Fruit fly (Drosophila melanogaster) whole organism, embryonic: ENCODE measurements around the gene CG43134.

Experiments
- ATbp ChIP-seq: fragments of 200-800 bp; sonication (Bioruptor generic); optimal IDR thresholded peaks from 2 replicates; lab custom pipeline; 2017; ENCODE audit warnings: missing biosample characterization, mild to moderate bottlenecking, missing genetic modification characterization, missing genetic modification reagents
- Aef1 ChIP-seq: fragments of 200-800 bp; sonication (Bioruptor generic); IDR thresholded peaks from 3 replicates; pipeline ENCODE4 v1.3.6; 2022; ENCODE audit warnings: missing biosample characterization, missing genetic modification characterization
- Atf6 ChIP-seq: fragments of 200-800 bp; sonication (Bioruptor generic); IDR thresholded peaks from 2 replicates; pipeline ENCODE4 v1.3.6; 2022; ENCODE audit warnings: missing biosample characterization, missing genetic modification characterization
- CG10147 ChIP-seq: fragments of 200-800 bp; sonication (Bioruptor generic); optimal IDR thresholded peaks from 2 replicates; lab custom pipeline; 2019; ENCODE audit warnings: missing biosample characterization, mild to moderate bottlenecking, missing genetic modification characterization, moderate library complexity
- CG1024 ChIP-seq: fragments of 200-800 bp; sonication (Bioruptor generic); IDR thresholded peaks from 2 replicates; pipeline ENCODE4 v1.3.6; 2022; ENCODE audit warnings: missing biosample characterization, missing genetic modification characterization
- CG10431 ChIP-seq: fragments of 200-800 bp; sonication (Bioruptor generic); optimal IDR thresholded peaks from 3 replicates; lab custom pipeline; 2018; ENCODE audit warnings: missing biosample characterization, mild to moderate bottlenecking, missing genetic modification characterization
- CG11696 ChIP-seq: fragments of 200-800 bp; sonication (Bioruptor generic); IDR thresholded peaks from 2 replicates; pipeline ENCODE4 v1.3.6; 2022; ENCODE audit warnings: missing biosample characterization, missing genetic modification characterization
- CG12236 ChIP-seq: fragments of 200-800 bp; sonication (Bioruptor generic); optimal IDR thresholded peaks from 2 replicates; lab custom pipeline; 2016; ENCODE audit warnings: missing biosample characterization, missing genetic modification characterization
- CG13287 ChIP-seq: fragments of 200-800 bp; sonication (Bioruptor generic); IDR thresholded peaks from 2 replicates; pipeline ENCODE4 v1.3.6; 2022; ENCODE audit warnings: missing biosample characterization, missing genetic modification characterization; ENCODE audit not compliant: partially characterized antibody
- CG15073 ChIP-seq: fragments of 200-800 bp; sonication (Bioruptor generic); optimal IDR thresholded peaks from 2 replicates; lab custom pipeline; 2016; ENCODE audit warnings: missing biosample characterization, missing genetic modification characterization
- CG1603 ChIP-seq: fragments of 200-800 bp; sonication (Bioruptor generic); optimal IDR thresholded peaks from 2 replicates; lab custom pipeline; 2019; ENCODE audit warnings: missing biosample characterization, mild to moderate bottlenecking, missing genetic modification characterization, moderate library complexity
- CG17361 ChIP-seq: fragments of 200-800 bp; sonication (Bioruptor generic); IDR thresholded peaks from 3 replicates; pipeline ENCODE4 v1.3.6; 2022; ENCODE audit warnings: missing biosample characterization, missing genetic modification characterization
- CG30403 ChIP-seq: fragments of 200-800 bp; sonication (Bioruptor generic); optimal IDR thresholded peaks from 3 replicates; lab custom pipeline; 2016; ENCODE audit warnings: missing biosample characterization, missing genetic modification characterization
- CG3065 ChIP-seq: fragments of 200-800 bp; sonication (Bioruptor generic); optimal IDR thresholded peaks from 2 replicates; lab custom pipeline; 2016; ENCODE audit warnings: missing biosample characterization, missing genetic modification characterization
- CG32772 ChIP-seq: fragments of 200-800 bp; sonication (Bioruptor generic); IDR thresholded peaks from 2 replicates; pipeline ENCODE4 v1.3.6; 2022; ENCODE audit warnings: missing biosample characterization, missing genetic modification characterization
- CG33213 ChIP-seq: fragments of 200-800 bp; sonication (Bioruptor generic); optimal IDR thresholded peaks from 3 replicates; lab custom pipeline; 2016; ENCODE audit warnings: missing biosample characterization, missing genetic modification characterization
- CG43689 ChIP-seq: fragments of 200-800 bp; sonication (Bioruptor generic); IDR thresholded peaks from 2 replicates; pipeline ENCODE4 v1.3.6; 2022; ENCODE audit warnings: missing biosample characterization, missing genetic modification characterization
- CG6654 ChIP-seq: fragments of 200-800 bp; sonication (Bioruptor generic); optimal IDR thresholded peaks from 2 replicates; lab custom pipeline; 2017; ENCODE audit warnings: missing biosample characterization, mild to moderate bottlenecking, missing genetic modification characterization
- CG7839 ChIP-seq: fragments of 200-800 bp; sonication (Bioruptor generic); optimal IDR thresholded peaks from 3 replicates; lab custom pipeline; 2018; ENCODE audit warnings: missing biosample characterization, mild to moderate bottlenecking, missing genetic modification characterization, moderate library complexity
- CG7963 ChIP-seq: fragments of 200-800 bp; sonication (Bioruptor generic); IDR thresholded peaks from 3 replicates; pipeline ENCODE4 v1.3.6; 2022; ENCODE audit warnings: missing biosample characterization, missing genetic modification characterization; ENCODE audit not compliant: partially characterized antibody
- CG7987 ChIP-seq: fragments of 200-800 bp; sonication (Bioruptor generic); optimal IDR thresholded peaks from 2 replicates; lab custom pipeline; 2018; ENCODE audit warnings: missing biosample characterization, mild to moderate bottlenecking, missing genetic modification characterization, moderate library complexity
- D ChIP-seq, 2 experiments: fragments of 200-800 bp in 1 of 2; fragments of >200 bp in 1 of 2; sonication (Bioruptor generic) in 1 of 2; optimal IDR thresholded peaks; 2 replicates in 1 of 2; 3 replicates in 1 of 2; lab custom pipeline; 2017; ENCODE audit warnings: mild to moderate bottlenecking in 1 of 2, missing biosample characterization in 1 of 2, missing genetic modification characterization in 1 of 2, missing genetic modification reagents in 1 of 2
- Deaf1 ChIP-seq: fragments of 200-800 bp; optimal IDR thresholded peaks from 3 replicates; lab custom pipeline; 2019; ENCODE audit warnings: missing biosample characterization, mild to moderate bottlenecking, missing genetic modification characterization, moderate library complexity
- E2f1 ChIP-seq: fragments of 200-800 bp; sonication (Bioruptor generic); IDR thresholded peaks from 2 replicates; pipeline ENCODE4 v1.3.6; 2022; ENCODE audit warnings: missing biosample characterization, missing genetic modification characterization
- Ets65A ChIP-seq: fragments of 200-800 bp; sonication (Bioruptor generic); peaks from one replicate; lab custom pipeline; 2016; ENCODE audit warnings: missing biosample characterization, missing genetic modification characterization
- Lim3 ChIP-seq: fragments of 200-800 bp; sonication (Bioruptor generic); IDR thresholded peaks from 2 replicates; pipeline ENCODE4 v1.3.6; 2022; ENCODE audit warnings: missing biosample characterization, missing genetic modification characterization
- NC2α ChIP-seq: fragments of 200-800 bp; sonication (Bioruptor generic); optimal IDR thresholded peaks from 2 replicates; lab custom pipeline; 2016; ENCODE audit warnings: missing biosample characterization, missing genetic modification characterization
- NK7.1 ChIP-seq: fragments of 200-800 bp; sonication (Bioruptor generic); optimal IDR thresholded peaks from 3 replicates; lab custom pipeline; 2016; ENCODE audit warnings: missing biosample characterization, missing genetic modification characterization
- Rx ChIP-seq: fragments of 200-800 bp; sonication (Bioruptor generic); IDR thresholded peaks from 2 replicates; pipeline ENCODE4 v1.3.6; 2022; ENCODE audit warnings: missing biosample characterization, missing genetic modification characterization
- Sox100B ChIP-seq: fragments of 200-800 bp; sonication (Bioruptor generic); optimal IDR thresholded peaks from 3 replicates; lab custom pipeline; 2018; ENCODE audit warnings: missing biosample characterization, mild to moderate bottlenecking, missing genetic modification characterization
- Tbp ChIP-seq: fragments of >200 bp; optimal IDR thresholded peaks from 2 replicates; lab custom pipeline; 2018; ENCODE audit warnings: missing biosample characterization, missing genetic modification characterization
- Trl ChIP-seq, 3 experiments: fragments of >200 bp in 2 of 3; fragments of 200-800 bp in 1 of 3; sonication (Bioruptor generic) in 1 of 3; optimal IDR thresholded peaks; 2 replicates in 1 of 3; 3 replicates in 2 of 3; lab custom pipeline; 2016 to 2017; ENCODE audit warnings: missing biosample characterization in 1 of 3, missing genetic modification characterization in 1 of 3
- ac ChIP-seq: fragments of 200-800 bp; sonication (Bioruptor generic); optimal IDR thresholded peaks from 3 replicates; lab custom pipeline; 2017; ENCODE audit warnings: missing biosample characterization, mild to moderate bottlenecking, missing genetic modification characterization
- amos ChIP-seq: fragments of 200-800 bp; sonication (Bioruptor generic); IDR thresholded peaks from 2 replicates; pipeline ENCODE4 v1.3.6; 2022; ENCODE audit warnings: missing biosample characterization, missing genetic modification characterization; ENCODE audit not compliant: partially characterized antibody
- ato ChIP-seq: fragments of 200-800 bp; sonication (Bioruptor generic); IDR thresholded peaks from 2 replicates; pipeline ENCODE4 v1.3.6; 2022; ENCODE audit warnings: missing biosample characterization, missing genetic modification characterization; ENCODE audit not compliant: partially characterized antibody
- bbx ChIP-seq: fragments of 200-800 bp; sonication (Bioruptor generic); IDR thresholded peaks from 2 replicates; pipeline ENCODE4 v1.3.6; 2022; ENCODE audit warnings: missing biosample characterization, missing genetic modification characterization; ENCODE audit not compliant: partially characterized antibody
- corto ChIP-seq: fragments of 200-800 bp; sonication (Bioruptor generic); optimal IDR thresholded peaks from 2 replicates; lab custom pipeline; 2016; ENCODE audit warnings: missing biosample characterization, mild to moderate bottlenecking, missing genetic modification characterization, moderate library complexity
- croc ChIP-seq: fragments of 200-800 bp; sonication (Bioruptor generic); conservative IDR thresholded peaks from 3 replicates; pipeline ENCODE4 v1.3.6; 2022; ENCODE audit warnings: missing biosample characterization, missing genetic modification characterization
- cwo ChIP-seq: fragments of 200-800 bp; sonication (Bioruptor generic); optimal IDR thresholded peaks from 3 replicates; lab custom pipeline; 2017; ENCODE audit warnings: missing biosample characterization, missing genetic modification characterization, mild to moderate bottlenecking, moderate library complexity, missing genetic modification reagents
- ems ChIP-seq: fragments of 200-800 bp; sonication (Bioruptor generic); optimal IDR thresholded peaks from 3 replicates; lab custom pipeline; 2016; ENCODE audit warnings: missing biosample characterization, missing genetic modification characterization
- esg ChIP-seq: fragments of 200-800 bp; sonication (Bioruptor generic); conservative IDR thresholded peaks from 2 replicates; pipeline ENCODE4 v1.3.6; 2022; ENCODE audit warnings: missing biosample characterization, missing genetic modification characterization
- ftz-f1 ChIP-seq: fragments of 200-800 bp; sonication (Bioruptor generic); optimal IDR thresholded peaks from 2 replicates; lab custom pipeline; 2016; ENCODE audit warnings: missing biosample characterization, missing genetic modification characterization
- gcm2 ChIP-seq: fragments of 200-800 bp; sonication (Bioruptor generic); optimal IDR thresholded peaks from 2 replicates; lab custom pipeline; 2016; ENCODE audit warnings: missing biosample characterization, missing genetic modification characterization
- luna ChIP-seq: fragments of 200-800 bp; sonication (Bioruptor generic); optimal IDR thresholded peaks from 2 replicates; lab custom pipeline; 2016; ENCODE audit warnings: missing biosample characterization, missing genetic modification characterization
- pita ChIP-seq: fragments of 200-800 bp; sonication (Bioruptor generic); optimal IDR thresholded peaks from 2 replicates; lab custom pipeline; 2017; ENCODE audit warnings: missing biosample characterization, mild to moderate bottlenecking, missing genetic modification characterization
- ro ChIP-seq: fragments of 200-800 bp; sonication (Bioruptor generic); IDR thresholded peaks from 2 replicates; pipeline ENCODE4 v1.3.6; 2022; ENCODE audit warnings: missing biosample characterization, missing genetic modification characterization
- salm ChIP-seq: fragments of 200-800 bp; sonication (Bioruptor generic); optimal IDR thresholded peaks from 2 replicates; lab custom pipeline; 2018; ENCODE audit warnings: missing biosample characterization, mild to moderate bottlenecking, missing genetic modification characterization
- ssp ChIP-seq: fragments of 200-800 bp; sonication (Bioruptor generic); IDR thresholded peaks from 2 replicates; pipeline ENCODE4 v1.3.6; 2022; ENCODE audit warnings: missing biosample characterization, missing genetic modification characterization
- sug ChIP-seq: fragments of 200-800 bp; optimal IDR thresholded peaks from 2 replicates; lab custom pipeline; 2019; ENCODE audit warnings: missing biosample characterization, mild to moderate bottlenecking, missing genetic modification characterization, moderate library complexity
- usp ChIP-seq: fragments of >200 bp; optimal IDR thresholded peaks from 2 replicates; lab custom pipeline; 2017; ENCODE audit warnings: missing biosample characterization, missing genetic modification characterization
- wor ChIP-seq: fragments of 200-800 bp; sonication (Bioruptor generic); IDR thresholded peaks from 2 replicates; pipeline ENCODE4 v1.3.6; 2022; ENCODE audit warnings: missing biosample characterization, missing genetic modification characterization

The CG43134 gene

dm6 chrX:4262661-4263060 is 15.5 kb downstream of the CG43134 start (continued):
- TF ChIP-seq CG30403 (GFP tag; lab: Kevin White, UChicago) (peak; percentile 44), NK7.1 (no peak), pita (GFP tag; lab: Kevin White, UChicago) (no peak), CG7987 (GFP tag; lab: Kevin White, UChicago) (no peak), CG43689 (GFP tag; lab: Robert Waterston, UW) (no peak), corto (no peak), ATbp (GFP tag; lab: Kevin White, UChicago) (peak; percentile 45), Ets65A (GFP tag; lab: Kevin White, UChicago) (peak; percentile 95), D (optimal IDR thresholded peaks at IDR 0.05; lab: Kevin White, UChicago) (no peak), D (GFP tag; optimal IDR thresholded peaks at IDR 0.05; lab: Kevin White, UChicago) (peak; percentile 37), CG7839 (peak; percentile 68), CG11696 (GFP tag; lab: Robert Waterston, UW) (no peak), CG3065 (no peak), CG1024 (no peak), CG7963 (no peak), ssp (GFP tag; lab: Robert Waterston, UW) (no peak), Deaf1 (peak; percentile 7), ac (GFP tag; lab: Kevin White, UChicago) (no peak), CG33213 (GFP tag; lab: Kevin White, UChicago) (no peak), gcm2 (no peak), CG13287 (GFP tag; lab: Robert Waterston, UW) (no peak), ro (GFP tag; lab: Robert Waterston, UW) (no peak), usp (no peak), CG10431 (no peak), Aef1 (GFP tag; lab: Robert Waterston, UW) (0 out of 3 replicates have a peak, but pooled peaks have one; percentile 23), CG1603 (peak; percentile 75), CG6654 (GFP tag; lab: Kevin White, UChicago) (no peak), Atf6 (GFP tag; lab: Robert Waterston, UW) (0 out of 2 replicates have a peak, but pooled peaks have one; percentile 41), E2f1 (GFP tag; lab: Robert Waterston, UW) (0 out of 2 replicates have a peak, but pooled peaks have one; percentile 39), NC2α (no peak), ems (GFP tag; lab: Kevin White, UChicago) (peak; percentile 6), bbx (GFP tag; lab: Robert Waterston, UW) (no peak), cwo (GFP tag; lab: Kevin White, UChicago) (peak; percentile 57), CG10147 (peak; percentile 35), wor (no peak), ato (GFP tag; lab: Robert Waterston, UW) (no peak), luna (GFP tag; lab: Kevin White, UChicago) (no peak), CG32772 (no peak), CG12236 (GFP tag; lab: Kevin White, UChicago) (no peak), ftz-f1 (GFP tag; lab: Kevin White, UChicago) (no peak), Sox100B (GFP tag; lab: Kevin White, UChicago) (peak; percentile 18), Lim3 (GFP tag; lab: Robert Waterston, UW) (no peak), esg (GFP tag; lab: Robert Waterston, UW) (no peak), Tbp (GFP tag; lab: Kevin White, UChicago) (no peak), CG17361 (GFP tag; lab: Robert Waterston, UW) (peak; percentile 40; the same call in 1 of the 3 replicates), croc (no peak), salm (no peak), sug (tag; lab: Kevin White, UChicago) (no peak), CG15073 (GFP tag; lab: Kevin White, UChicago) (no peak), amos (GFP tag; lab: Robert Waterston, UW) (no peak), Rx (GFP tag; lab: Robert Waterston, UW) (peak; percentile 29; the same call in 1 of the 2 replicates), Trl (optimal IDR thresholded peaks at IDR 0.05; lab: Kevin White, UChicago) (no peak), Trl (GFP tag; optimal IDR thresholded peaks at IDR 0.05; lab: Kevin White, UChicago) (peak; percentile 28)
